Fruit fly (Drosophila melanogaster) whole organism, embryonic: ENCODE measurements around the gene CG43095.
A peak's percentile ranks its signal among the peaks of the same experiment; 100 is the strongest.

Experiments used
- Antp ChIP-seq: fragments of 200-800 bp; sonication (Bioruptor generic); optimal IDR thresholded peaks from 3 replicates; lab custom pipeline; 2016; ENCODE audit warnings: missing biosample characterization, missing genetic modification characterization
- Bdp1 ChIP-seq: fragments of 200-800 bp; sonication (Bioruptor generic); optimal IDR thresholded peaks from 3 replicates; lab custom pipeline; 2016; ENCODE audit warnings: missing biosample characterization, missing genetic modification characterization
- Blimp-1 ChIP-seq: fragments of 200-800 bp; sonication (Bioruptor generic); optimal IDR thresholded peaks from 3 replicates; lab custom pipeline; 2018; ENCODE audit warnings: missing biosample characterization, missing genetic modification characterization, mild to moderate bottlenecking, moderate library complexity, missing genetic modification reagents
- CG10959 ChIP-seq: fragments of 200-800 bp; sonication (Bioruptor generic); IDR thresholded peaks from 2 replicates; pipeline ENCODE4 v1.3.6; 2022; ENCODE audit warnings: missing biosample characterization, missing genetic modification characterization
- CG10979 ChIP-seq: fragments of 200-800 bp; sonication (Bioruptor generic); optimal IDR thresholded peaks from 2 replicates; lab custom pipeline; 2018; ENCODE audit warnings: missing biosample characterization, mild to moderate bottlenecking, missing genetic modification characterization, moderate library complexity
- CG11504 ChIP-seq: fragments of 200-800 bp; sonication (Bioruptor generic); optimal IDR thresholded peaks from 3 replicates; lab custom pipeline; 2019; ENCODE audit warnings: missing biosample characterization, mild to moderate bottlenecking, missing genetic modification characterization, moderate library complexity
- CG11696 ChIP-seq: fragments of 200-800 bp; sonication (Bioruptor generic); IDR thresholded peaks from 2 replicates; pipeline ENCODE4 v1.3.6; 2022; ENCODE audit warnings: missing biosample characterization, missing genetic modification characterization
- CG12155 ChIP-seq: fragments of 200-800 bp; sonication (Bioruptor generic); optimal IDR thresholded peaks from 3 replicates; lab custom pipeline; 2016; ENCODE audit warnings: missing biosample characterization, missing genetic modification characterization
- CG13894 ChIP-seq: fragments of 200-800 bp; sonication (Bioruptor generic); optimal IDR thresholded peaks from 3 replicates; lab custom pipeline; 2018; ENCODE audit warnings: missing biosample characterization, mild to moderate bottlenecking, missing genetic modification characterization, moderate library complexity
- CG16863 ChIP-seq: fragments of 200-800 bp; sonication (Bioruptor generic); optimal IDR thresholded peaks from 3 replicates; lab custom pipeline; 2016; ENCODE audit warnings: missing biosample characterization, missing genetic modification characterization
- CG17328 ChIP-seq: fragments of 200-800 bp; sonication (Bioruptor generic); IDR thresholded peaks from 2 replicates; pipeline ENCODE4 v1.3.6; 2022; ENCODE audit warnings: missing biosample characterization, missing genetic modification characterization
- CG2129 ChIP-seq: fragments of 200-800 bp; sonication (Bioruptor generic); IDR thresholded peaks from 2 replicates; pipeline ENCODE4 v1.3.6; 2022; ENCODE audit warnings: missing biosample characterization, missing genetic modification characterization; ENCODE audit not compliant: partially characterized antibody
- CG30431 ChIP-seq: fragments of 200-800 bp; sonication (Bioruptor generic); optimal IDR thresholded peaks from 2 replicates; lab custom pipeline; 2017; ENCODE audit warnings: missing biosample characterization, missing genetic modification characterization
- CG3163 ChIP-seq: fragments of 200-800 bp; sonication (Bioruptor generic); optimal IDR thresholded peaks from 3 replicates; lab custom pipeline; 2016; ENCODE audit warnings: missing biosample characterization, missing genetic modification characterization
- CG33213 ChIP-seq: fragments of 200-800 bp; sonication (Bioruptor generic); optimal IDR thresholded peaks from 3 replicates; lab custom pipeline; 2016; ENCODE audit warnings: missing biosample characterization, missing genetic modification characterization
- CG4820 ChIP-seq: fragments of 200-800 bp; sonication (Bioruptor generic); optimal IDR thresholded peaks from 3 replicates; lab custom pipeline; 2016; ENCODE audit warnings: missing biosample characterization, missing genetic modification characterization
- CG6689 ChIP-seq: fragments of 200-800 bp; sonication (Bioruptor generic); IDR thresholded peaks from 2 replicates; pipeline ENCODE4 v1.3.6; 2022; ENCODE audit warnings: missing biosample characterization, missing genetic modification characterization
- CG8281 ChIP-seq: fragments of 200-800 bp; sonication (Bioruptor generic); optimal IDR thresholded peaks from 2 replicates; lab custom pipeline; 2018; ENCODE audit warnings: missing biosample characterization, mild to moderate bottlenecking, missing genetic modification characterization, moderate library complexity
- CG8765 ChIP-seq: fragments of 200-800 bp; sonication (Bioruptor generic); IDR thresholded peaks from 2 replicates; pipeline ENCODE4 v1.3.6; 2022; ENCODE audit warnings: missing biosample characterization, missing genetic modification characterization
- Dip3 ChIP-seq: fragments of 200-800 bp; sonication (Bioruptor generic); optimal IDR thresholded peaks from 3 replicates; lab custom pipeline; 2016; ENCODE audit warnings: missing biosample characterization, missing genetic modification characterization
- E2f1 ChIP-seq: fragments of 200-800 bp; sonication (Bioruptor generic); IDR thresholded peaks from 2 replicates; pipeline ENCODE4 v1.3.6; 2022; ENCODE audit warnings: missing biosample characterization, missing genetic modification characterization
- Ets97D ChIP-seq: fragments of 200-800 bp; sonication (Bioruptor generic); optimal IDR thresholded peaks from 3 replicates; lab custom pipeline; 2016; ENCODE audit warnings: missing biosample characterization, missing genetic modification characterization
- H2.0 ChIP-seq: fragments of 200-800 bp; sonication (Bioruptor generic); IDR thresholded peaks from 2 replicates; pipeline ENCODE4 v1.3.6; 2022; ENCODE audit warnings: missing biosample characterization, missing genetic modification characterization
- HLH3B ChIP-seq: fragments of 200-800 bp; sonication (Bioruptor generic); IDR thresholded peaks from 2 replicates; pipeline ENCODE4 v1.3.6; 2022; ENCODE audit warnings: missing biosample characterization, missing genetic modification characterization
- Hand ChIP-seq: fragments of 200-800 bp; sonication (Bioruptor generic); optimal IDR thresholded peaks from 2 replicates; lab custom pipeline; 2017; ENCODE audit warnings: mild to moderate bottlenecking, missing biosample characterization, missing genetic modification reagents, missing genetic modification characterization
- Hmr ChIP-seq: fragments of 200-800 bp; sonication (Bioruptor generic); optimal IDR thresholded peaks from 3 replicates; lab custom pipeline; 2017; ENCODE audit warnings: mild to moderate bottlenecking, missing biosample characterization, missing genetic modification reagents, missing genetic modification characterization
- Med ChIP-seq: fragments of 200-800 bp; sonication (Bioruptor generic); peaks from one replicate; lab custom pipeline; 2016; ENCODE audit warnings: missing biosample characterization, missing genetic modification characterization, mild to moderate bottlenecking, inconsistent platforms, moderate library complexity
- Ptx1 ChIP-seq: fragments of 200-800 bp; sonication (Bioruptor generic); IDR thresholded peaks from 2 replicates; pipeline ENCODE4 v1.3.6; 2022; ENCODE audit warnings: missing biosample characterization, missing genetic modification characterization
- Sox100B ChIP-seq: fragments of 200-800 bp; sonication (Bioruptor generic); optimal IDR thresholded peaks from 3 replicates; lab custom pipeline; 2018; ENCODE audit warnings: missing biosample characterization, mild to moderate bottlenecking, missing genetic modification characterization
- Xbp1 ChIP-seq: fragments of 200-800 bp; sonication (Bioruptor generic); optimal IDR thresholded peaks from 3 replicates; lab custom pipeline; 2016; ENCODE audit warnings: missing biosample characterization, mild to moderate bottlenecking, missing genetic modification characterization
- bbx ChIP-seq: fragments of 200-800 bp; sonication (Bioruptor generic); IDR thresholded peaks from 2 replicates; pipeline ENCODE4 v1.3.6; 2022; ENCODE audit warnings: missing biosample characterization, missing genetic modification characterization; ENCODE audit not compliant: partially characterized antibody
- bigmax ChIP-seq: fragments of 200-800 bp; sonication (Bioruptor generic); optimal IDR thresholded peaks from 2 replicates; lab custom pipeline; 2018; ENCODE audit warnings: missing biosample characterization, mild to moderate bottlenecking, missing genetic modification characterization
- chm ChIP-seq: fragments of 200-800 bp; sonication (Bioruptor generic); IDR thresholded peaks from 2 replicates; pipeline ENCODE4 v1.3.6; 2022; ENCODE audit warnings: missing biosample characterization, missing genetic modification characterization
- chn ChIP-seq: fragments of 200-800 bp; sonication (Bioruptor generic); optimal IDR thresholded peaks from 2 replicates; lab custom pipeline; 2016; ENCODE audit warnings: missing biosample characterization, missing genetic modification characterization
- ci ChIP-seq: fragments of 200-800 bp; sonication (Bioruptor generic); IDR thresholded peaks from 3 replicates; pipeline ENCODE4 v1.3.6; 2022; ENCODE audit warnings: missing biosample characterization, missing genetic modification characterization
- dm ChIP-seq: fragments of 200-800 bp; sonication (Bioruptor generic); optimal IDR thresholded peaks from 3 replicates; lab custom pipeline; 2016; ENCODE audit warnings: missing biosample characterization, missing genetic modification characterization
- dmrt11E ChIP-seq: fragments of 200-800 bp; sonication (Bioruptor generic); optimal IDR thresholded peaks from 3 replicates; lab custom pipeline; 2018; ENCODE audit warnings: missing biosample characterization, mild to moderate bottlenecking, missing genetic modification characterization, moderate library complexity
- fd96Cb ChIP-seq: fragments of 200-800 bp; sonication (Bioruptor generic); optimal IDR thresholded peaks from 2 replicates; lab custom pipeline; 2018; ENCODE audit warnings: missing biosample characterization, mild to moderate bottlenecking, missing genetic modification characterization, moderate library complexity
- gt ChIP-seq: fragments of 200-800 bp; sonication (Bioruptor generic); IDR thresholded peaks from 2 replicates; pipeline ENCODE4 v1.3.6; 2022; ENCODE audit warnings: missing biosample characterization, missing genetic modification characterization
- kay ChIP-seq: fragments of 200-800 bp; sonication (Bioruptor generic); optimal IDR thresholded peaks from 2 replicates; lab custom pipeline; 2016; ENCODE audit warnings: missing biosample characterization, missing genetic modification characterization
- ken ChIP-seq: fragments of 200-800 bp; sonication (Bioruptor generic); IDR thresholded peaks from 3 replicates; pipeline ENCODE4 v1.3.6; 2022; ENCODE audit warnings: missing biosample characterization, missing genetic modification characterization
- kni ChIP-seq: fragments of 200-800 bp; sonication (Bioruptor generic); optimal IDR thresholded peaks from 3 replicates; lab custom pipeline; 2017; ENCODE audit warnings: mild to moderate bottlenecking, missing biosample characterization, missing genetic modification reagents, missing genetic modification characterization
- sens ChIP-seq: fragments of 200-800 bp; sonication (Bioruptor generic); peaks from one replicate; lab custom pipeline; 2016; ENCODE audit warnings: missing biosample characterization, missing genetic modification characterization
- sisA ChIP-seq: fragments of 200-800 bp; sonication (Bioruptor generic); IDR thresholded peaks from 2 replicates; pipeline ENCODE4 v1.3.6; 2022; ENCODE audit warnings: missing biosample characterization, missing genetic modification characterization
- sug ChIP-seq: fragments of 200-800 bp; optimal IDR thresholded peaks from 2 replicates; lab custom pipeline; 2019; ENCODE audit warnings: missing biosample characterization, mild to moderate bottlenecking, missing genetic modification characterization, moderate library complexity
- tgo ChIP-seq: fragments of 200-800 bp; sonication (Bioruptor generic); IDR thresholded peaks from 3 replicates; pipeline ENCODE4 v1.3.6; 2022; ENCODE audit warnings: missing biosample characterization, missing genetic modification characterization
- tx ChIP-seq: fragments of 200-800 bp; sonication (Bioruptor generic); optimal IDR thresholded peaks from 2 replicates; lab custom pipeline; 2016; ENCODE audit warnings: missing biosample characterization, missing genetic modification characterization
- zfh2 ChIP-seq: fragments of 200-800 bp; sonication (Bioruptor generic); optimal IDR thresholded peaks from 2 replicates; lab custom pipeline; 2016; ENCODE audit warnings: missing biosample characterization, missing genetic modification characterization

CG43095 gene

DNA sequence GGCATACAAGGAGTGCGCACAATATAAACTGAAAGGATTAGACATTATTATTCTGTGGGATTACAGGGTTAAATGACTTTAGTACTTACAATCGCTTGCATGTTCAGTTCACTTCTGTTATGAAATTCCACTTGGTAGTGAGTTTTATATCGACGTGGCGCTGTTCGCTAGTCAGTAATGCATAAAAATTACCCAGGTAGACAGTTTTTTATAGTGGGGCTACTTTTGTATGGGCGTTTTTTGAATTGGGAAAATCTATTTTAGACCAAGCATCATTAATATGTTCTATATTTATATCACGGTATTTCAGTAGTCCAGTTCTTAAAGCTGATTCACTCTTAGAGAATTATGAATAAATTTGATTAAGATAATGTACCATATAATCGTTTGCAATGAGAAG is at the start of gene CG43095:
Gene CG43095, minus strand, starts transcription at position 101 of the 400 bp plus-strand sequence.
- TF ChIP-seq Xbp1 (GFP tag; lab: Kevin White, UChicago) (no peak), Med (GFP tag; lab: Kevin White, UChicago) (no peak), CG3163 (no peak), dm (no peak), CG13894 (tag; lab: Kevin White, UChicago) (no peak)

dm6 chr3R:22816437-22817173 is 45.0 kb upstream of the CG43095 start:
- peak; percentile 39 for TF ChIP-seq CG11504
- peak; percentile 53 for TF ChIP-seq CG10959 (GFP tag; lab: Robert Waterston, UW)
- no peak for TF ChIP-seq CG10979
- TF ChIP-seq Blimp-1, result peak; percentile 46
- peak; percentile 62 for TF ChIP-seq CG8765 (GFP tag; lab: Robert Waterston, UW)
- TF ChIP-seq sens (GFP tag; lab: Kevin White, UChicago), result peak; percentile 82
- 0 out of 3 replicates have a peak, but pooled peaks have one; percentile 22 for TF ChIP-seq ci (GFP tag; lab: Robert Waterston, UW)
- TF ChIP-seq CG30431 (GFP tag; lab: Kevin White, UChicago), result no peak
- peak; percentile 0 for TF ChIP-seq chn (GFP tag; lab: Kevin White, UChicago)
- no peak for TF ChIP-seq Hmr
- 0 out of 2 replicates have a peak, but pooled peaks have one; percentile 20 for TF ChIP-seq CG11696 (GFP tag; lab: Robert Waterston, UW)
- TF ChIP-seq CG4820, result peak; percentile 15
- no peak for TF ChIP-seq kay (GFP tag; lab: Kevin White, UChicago)
- no peak for TF ChIP-seq Ets97D
- TF ChIP-seq bbx (GFP tag; lab: Robert Waterston, UW), result no peak
- 0 out of 2 replicates have a peak, but pooled peaks have one; percentile 41 for TF ChIP-seq E2f1 (GFP tag; lab: Robert Waterston, UW)
- no peak for TF ChIP-seq CG16863 (GFP tag; lab: Kevin White, UChicago)
- TF ChIP-seq Ptx1 (GFP tag; lab: Robert Waterston, UW), result 0 out of 2 replicates have a peak, but pooled peaks have one; percentile 12
- no peak for TF ChIP-seq sug (tag; lab: Kevin White, UChicago)
- TF ChIP-seq chm, result no peak; the same call in 1 of the 2 replicates
- TF ChIP-seq Dip3, result no peak
- TF ChIP-seq sisA, result peak; percentile 37; the same call in 1 of the 2 replicates
- no peak for TF ChIP-seq tx (GFP tag; lab: Kevin White, UChicago)
- TF ChIP-seq Sox100B (GFP tag; lab: Kevin White, UChicago), result no peak
- TF ChIP-seq zfh2 (GFP tag; lab: Kevin White, UChicago), result no peak
- TF ChIP-seq CG2129 (GFP tag; lab: Robert Waterston, UW), result no peak
- no peak for TF ChIP-seq CG33213 (GFP tag; lab: Kevin White, UChicago)
- TF ChIP-seq Bdp1 (GFP tag; lab: Kevin White, UChicago), result no peak
- peak; percentile 22 for TF ChIP-seq fd96Cb (tag; lab: Kevin White, UChicago)
- TF ChIP-seq HLH3B (GFP tag; lab: Robert Waterston, UW), result 0 out of 2 replicates have a peak, but pooled peaks have one; percentile 46
- no peak for TF ChIP-seq Hand (GFP tag; lab: Kevin White, UChicago)
- TF ChIP-seq gt (GFP tag; lab: Robert Waterston, UW), result no peak
- TF ChIP-seq CG6689 (GFP tag; lab: Robert Waterston, UW), result peak; percentile 54
- TF ChIP-seq tgo, result peak; percentile 41; the same call in 1 of the 3 replicates
- peak; percentile 31 for TF ChIP-seq dmrt11E (tag; lab: Kevin White, UChicago)
- no peak for TF ChIP-seq CG12155
- TF ChIP-seq CG8281 (tag; lab: Kevin White, UChicago), result no peak
- TF ChIP-seq CG17328, result 0 out of 2 replicates have a peak, but pooled peaks have one; percentile 51
- peak; percentile 13; the same call in 1 of the 2 replicates for TF ChIP-seq H2.0
- TF ChIP-seq kni (GFP tag; lab: Kevin White, UChicago), result no peak
- no peak for TF ChIP-seq Antp
- TF ChIP-seq bigmax (GFP tag; lab: Kevin White, UChicago), result no peak
- 0 out of 3 replicates have a peak, but pooled peaks have one; percentile 28 for TF ChIP-seq ken
